Worm (Caenorhabditis elegans) whole organism, L1 larva: ENCODE results near the gene R04B3.3.

Experiments used
- ama-1 ChIP-seq: fragments of 150-350 bp; optimal IDR thresholded peaks from 2 replicates; lab custom pipeline; 2014
- dpl-1 ChIP-seq, 3 experiments: fragments of 150-350 bp in 2 of 3; sonication (generic microtip) in 1 of 3; optimal IDR thresholded peaks; 2 replicates each; lab custom pipeline; 2014 to 2017; ENCODE audit warnings: missing biosample characterization in 3 of 3, missing genetic modification characterization in 3 of 3, missing genetic modification reagents in 3 of 3
- fos-1 ChIP-seq: fragments of 150-350 bp; optimal IDR thresholded peaks from 2 replicates; lab custom pipeline; 2014; ENCODE audit warnings: missing biosample characterization, missing genetic modification characterization
- lin-14 ChIP-seq: fragments of 200-800 bp; sonication (Bioruptor generic); optimal IDR thresholded peaks from 2 replicates; lab custom pipeline; 2018; ENCODE audit warnings: mild to moderate bottlenecking, missing genetic modification characterization, moderate library complexity, missing compliant biosample characterization
- lin-15B ChIP-seq: fragments of 150-350 bp; sonication (generic microtip); optimal IDR thresholded peaks from 3 replicates; lab custom pipeline; 2014; ENCODE audit warnings: missing biosample characterization, missing genetic modification characterization
- nhr-12 ChIP-seq: sonication (generic microtip); optimal IDR thresholded peaks from 2 replicates; lab custom pipeline; 2017; ENCODE audit warnings: missing biosample characterization, missing genetic modification characterization
- nhr-237 ChIP-seq: fragments of 150-350 bp; optimal IDR thresholded peaks from 2 replicates; lab custom pipeline; 2014; ENCODE audit warnings: missing biosample characterization, missing genetic modification characterization
- nhr-71 ChIP-seq: sonication (generic microtip); optimal IDR thresholded peaks from 2 replicates; lab custom pipeline; 2016; ENCODE audit warnings: mild to moderate bottlenecking, missing genetic modification characterization, moderate library complexity, missing compliant biosample characterization
- nhr-77 ChIP-seq: fragments of 150-350 bp; optimal IDR thresholded peaks from 2 replicates; lab custom pipeline; 2014; ENCODE audit warnings: missing biosample characterization, missing genetic modification characterization
- pag-3 ChIP-seq: sonication (generic microtip); optimal IDR thresholded peaks from 2 replicates; lab custom pipeline; 2017; ENCODE audit warnings: missing genetic modification characterization, mild to moderate bottlenecking, missing compliant biosample characterization, antibody characterized with exemption, borderline replicate concordance; ENCODE audit not compliant: insufficient read depth
- pax-3 ChIP-seq: fragments of 200-800 bp; sonication (Bioruptor generic); optimal IDR thresholded peaks from 2 replicates; lab custom pipeline; 2018; ENCODE audit warnings: mild to moderate bottlenecking, missing genetic modification characterization, moderate library complexity, missing compliant biosample characterization

DNA sequence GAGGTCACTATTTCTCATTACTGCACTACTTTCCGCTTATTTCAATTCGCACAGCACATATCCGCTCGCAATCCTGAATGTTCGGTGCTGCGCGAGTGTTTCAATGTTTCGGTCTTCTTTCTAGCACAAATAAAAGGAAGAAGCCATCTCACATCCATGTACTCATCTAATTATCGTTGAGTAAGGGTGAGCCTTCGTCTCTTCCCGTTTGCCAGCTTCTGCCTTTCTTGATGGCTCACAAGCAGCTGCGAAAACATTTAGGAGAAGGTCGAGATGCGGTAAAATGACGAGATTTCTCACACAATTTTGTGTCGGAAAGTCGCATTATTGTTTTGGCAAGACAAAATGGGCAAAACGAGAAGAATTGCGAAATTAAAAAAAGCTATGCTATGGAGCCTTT lies 20.9 kb downstream of the R04B3.3 start:
- TF ChIP-seq dpl-1 (GFP tag; optimal IDR thresholded peaks at IDR 0.05; lab: Kevin White, UChicago) (no peak), lin-15B (no peak), nhr-77 (tag; lab: Kevin White, UChicago) (no peak), pag-3 (tag; lab: Kevin White, UChicago) (no peak), nhr-71 (tag; lab: Kevin White, UChicago) (no peak), lin-14 (GFP tag; lab: Kevin White, UChicago) (peak; percentile 28), pax-3 (tag; lab: Kevin White, UChicago) (no peak), nhr-12 (tag; lab: Kevin White, UChicago) (no peak), nhr-237 (tag; lab: Kevin White, UChicago) (no peak), ama-1 (lab: Kevin White, UChicago) (no peak), fos-1 (tag; lab: Kevin White, UChicago) (no peak)
